Fruit fly (Drosophila melanogaster) S2 (cell line): Measurements from ENCODE around the gene CG15208.
"Not testable (repeated sequence)": the region's sequence is repeated elsewhere in the genome, so short reads cannot be mapped to it uniquely, and the experiment has no call there.

Experiments
- CG8478 ChIP-seq: fragments of >200 bp; optimal IDR thresholded peaks from 2 replicates; lab custom pipeline; 2018
- CTCF ChIP-seq, 2 experiments: fragments of >200 bp; optimal IDR thresholded peaks; 2 replicates each; lab custom pipeline; 2018

DNA sequence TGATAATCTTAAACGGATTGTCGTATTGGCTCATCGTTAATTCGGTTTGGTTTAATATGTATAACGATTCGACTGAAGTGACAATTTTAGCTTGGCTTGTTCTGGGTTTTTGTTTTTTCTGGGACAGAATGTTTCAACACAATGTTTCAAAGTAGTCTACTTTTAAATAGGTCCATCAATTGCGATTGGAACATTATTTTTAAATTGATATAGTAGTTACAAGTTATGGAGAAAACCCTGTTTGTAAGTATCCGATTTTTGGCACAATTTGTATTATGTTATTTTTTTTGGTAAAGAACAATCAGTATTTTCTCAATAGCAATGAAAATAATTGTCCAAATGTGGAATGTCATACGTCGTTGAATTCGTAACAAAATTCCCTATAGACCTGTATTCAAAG, 51.2 kb downstream of the CG15208 start, which contains the start of gene Rab9Fa:
- TF ChIP-seq CTCF (optimal IDR thresholded peaks at IDR 0.05; lab: Kevin White, UChicago); CG8478 (lab: Kevin White, UChicago): not testable (repeated sequence)
